Fruit fly (Drosophila melanogaster): Measurements from ENCODE around the gene loco.

Gene loco

dm6 chr3R:22673528-22673959 lies 34.4 kb upstream of the loco start (continued):
- TF ChIP-seq CG16779 (GFP tag; IDR thresholded peaks at IDR 0.05) = no peak
- TF ChIP-seq fd64A (GFP tag; optimal IDR thresholded peaks at IDR 0.05) = no peak
- TF ChIP-seq CG2678 (tag; optimal IDR thresholded peaks at IDR 0.05) = peak; percentile 79
- no peak for TF ChIP-seq hb (GFP tag; IDR thresholded peaks at IDR 0.05; ENCODE audit: partially characterized antibody)
- TF ChIP-seq HmgD (GFP tag; optimal IDR thresholded peaks at IDR 0.05) = no peak
- TF ChIP-seq bcd (GFP tag; optimal IDR thresholded peaks at IDR 0.05) = peak; percentile 52
- no peak for TF ChIP-seq CG6654 (GFP tag; optimal IDR thresholded peaks at IDR 0.05)
- TF ChIP-seq CG10462 (GFP tag; optimal IDR thresholded peaks at IDR 0.05) = peak; percentile 59
- TF ChIP-seq CG11398 (GFP tag; optimal IDR thresholded peaks at IDR 0.05) = peak; percentile 68
- TF ChIP-seq CG32532 (GFP tag; IDR thresholded peaks at IDR 0.05) = no peak
- TF ChIP-seq bigmax (GFP tag; optimal IDR thresholded peaks at IDR 0.05) = no peak
- TF ChIP-seq CG18262 (tag; optimal IDR thresholded peaks at IDR 0.05) = peak; percentile 94
- TF ChIP-seq crol (GFP tag; IDR thresholded peaks at IDR 0.05) = no peak
- peak; percentile 92 for TF ChIP-seq ac (GFP tag; optimal IDR thresholded peaks at IDR 0.05)
- TF ChIP-seq fd3F (GFP tag; optimal IDR thresholded peaks at IDR 0.05) = no peak
- TF ChIP-seq Asciz (GFP tag; optimal IDR thresholded peaks at IDR 0.05) = peak; percentile 44
- TF ChIP-seq pnt (GFP tag; optimal IDR thresholded peaks at IDR 0.05) = peak; percentile 72
- TF ChIP-seq nom (GFP tag; optimal IDR thresholded peaks at IDR 0.05) = peak; percentile 30
- TF ChIP-seq CG18011 (GFP tag; optimal IDR thresholded peaks at IDR 0.05) = no peak
- no peak for TF ChIP-seq CG11456 (GFP tag; IDR thresholded peaks at IDR 0.05)
- no peak for TF ChIP-seq z (GFP tag; IDR thresholded peaks at IDR 0.05)
- 0 out of 3 replicates have a peak, but pooled peaks have one; percentile 18 for TF ChIP-seq CG11560 (tag; IDR thresholded peaks at IDR 0.05)
- no peak for TF ChIP-seq CG6791 (GFP tag; IDR thresholded peaks at IDR 0.05; ENCODE audit: partially characterized antibody)
- TF ChIP-seq abd-A (tag; optimal IDR thresholded peaks at IDR 0.05) = no peak
- peak; percentile 55 for TF ChIP-seq CG12744 (GFP tag; optimal IDR thresholded peaks at IDR 0.05)
- peak; percentile 5 for TF ChIP-seq Sry-β (GFP tag; optimal IDR thresholded peaks at IDR 0.05)
- TF ChIP-seq Dek (tag; optimal IDR thresholded peaks at IDR 0.05) = peak; percentile 7
- no peak for TF ChIP-seq Hr78 (GFP tag; optimal IDR thresholded peaks at IDR 0.05)
- TF ChIP-seq h (optimal IDR thresholded peaks at IDR 0.05) = no peak
- TF ChIP-seq BEAF-32 (GFP tag; optimal IDR thresholded peaks at IDR 0.05) = no peak
- peak; percentile 74 for TF ChIP-seq Atf3 (GFP tag; optimal IDR thresholded peaks at IDR 0.05)
- TF ChIP-seq CG10959 (GFP tag; IDR thresholded peaks at IDR 0.05) = peak; percentile 64
- TF ChIP-seq CG1024 (GFP tag; IDR thresholded peaks at IDR 0.05) = 0 out of 2 replicates have a peak, but pooled peaks have one; percentile 2

dm6 chr3R:22672695-22673346 lies 33.6 kb upstream of the loco start:
- TF ChIP-seq CkIIα-i1 (GFP tag; IDR thresholded peaks at IDR 0.05) (no peak), Hand (GFP tag; optimal IDR thresholded peaks at IDR 0.05) (no peak), Xbp1 (GFP tag; optimal IDR thresholded peaks at IDR 0.05) (no peak), E2f2 (GFP tag; IDR thresholded peaks at IDR 0.05) (no peak), croc (GFP tag; conservative IDR thresholded peaks at IDR 0.05) (no peak), CG5953 (GFP tag; IDR thresholded peaks at IDR 0.05) (no peak), CHES-1-like (GFP tag; optimal IDR thresholded peaks at IDR 0.05) (no peak), kni (GFP tag; optimal IDR thresholded peaks at IDR 0.05) (no peak), CG4282 (GFP tag; optimal IDR thresholded peaks at IDR 0.05) (no peak), gt (GFP tag; IDR thresholded peaks at IDR 0.05) (no peak), D (optimal IDR thresholded peaks at IDR 0.05) (peak; percentile 90), D (GFP tag; optimal IDR thresholded peaks at IDR 0.05) (no peak), CG2202 (tag; optimal IDR thresholded peaks at IDR 0.05) (no peak), CG10267 (tag; optimal IDR thresholded peaks at IDR 0.05) (no peak), hth (optimal IDR thresholded peaks at IDR 0.05) (peak; percentile 91), Hmr (GFP tag; optimal IDR thresholded peaks at IDR 0.05) (no peak), disco-r (GFP tag; optimal IDR thresholded peaks at IDR 0.05) (no peak), sens (GFP tag) (no peak), CrebB (tag; optimal IDR thresholded peaks at IDR 0.05) (no peak), onecut (GFP tag; IDR thresholded peaks at IDR 0.05) (no peak)
